Worm (Caenorhabditis elegans) whole organism, L2 larva: ENCODE data around the gene srj-25.

Source experiments
- R02D3.7 ChIP-seq: fragments of 150-350 bp; optimal IDR thresholded peaks from 2 replicates; lab custom pipeline; 2014; ENCODE audit warnings: missing biosample characterization, missing genetic modification characterization
- egl-27 ChIP-seq: sonication (generic microtip); optimal IDR thresholded peaks from 3 replicates; lab custom pipeline; 2017; ENCODE audit warnings: missing biosample characterization, missing genetic modification reagents, missing genetic modification characterization
- elt-3 ChIP-seq: sonication (generic microtip); optimal IDR thresholded peaks from 2 replicates; lab custom pipeline; 2017; ENCODE audit warnings: missing biosample characterization, missing genetic modification characterization
- fos-1 ChIP-seq: fragments of 150-350 bp; optimal IDR thresholded peaks from 2 replicates; lab custom pipeline; 2014; ENCODE audit warnings: missing biosample characterization, missing genetic modification characterization
- lsy-2 ChIP-seq, 2 experiments: fragments of 150-350 bp in 1 of 2; sonication (generic microtip) in 1 of 2; optimal IDR thresholded peaks; 2 replicates each; lab custom pipeline; 2014 to 2017; ENCODE audit warnings: missing biosample characterization in 2 of 2, missing genetic modification characterization in 2 of 2
- nhr-11 ChIP-seq: fragments of 150-350 bp; optimal IDR thresholded peaks from 2 replicates; lab custom pipeline; 2014; ENCODE audit warnings: missing biosample characterization, missing genetic modification characterization
- snpc-4 ChIP-seq: fragments of 150-350 bp; optimal IDR thresholded peaks from 2 replicates; lab custom pipeline; 2014; ENCODE audit warnings: missing biosample characterization, missing genetic modification characterization
- zag-1 ChIP-seq: fragments of 150-350 bp; optimal IDR thresholded peaks from 2 replicates; lab custom pipeline; 2014; ENCODE audit warnings: missing biosample characterization, missing genetic modification characterization

ce11 chrV:761882-762281 is 25.8 kb upstream of the srj-25 start, which contains the start of gene C05E4.12:
- TF ChIP-seq egl-27 (tag; lab: Kevin White, UChicago), result no peak
- TF ChIP-seq nhr-11 (tag; lab: Kevin White, UChicago), result no peak
- no peak for TF ChIP-seq zag-1 (tag; lab: Kevin White, UChicago)
- TF ChIP-seq fos-1 (tag; lab: Kevin White, UChicago), result no peak
- TF ChIP-seq R02D3.7 (tag; lab: Kevin White, UChicago), result no peak
- no peak for TF ChIP-seq snpc-4 (tag; lab: Kevin White, UChicago)
- no peak for TF ChIP-seq lsy-2 (tag; optimal IDR thresholded peaks at IDR 0.05; lab: Kevin White, UChicago)
- TF ChIP-seq elt-3 (tag; lab: Kevin White, UChicago), result no peak
